Worm (Caenorhabditis elegans) whole organism, L4 larva: Measurements from ENCODE around the gene srh-239.

Experiments used
- D1046.2 ChIP-seq: fragments of 200-800 bp; sonication (Bioruptor generic); IDR thresholded peaks from 2 replicates; pipeline ENCODE4 v1.3.6; 2022; ENCODE audit warnings: missing genetic modification characterization, missing compliant biosample characterization
- F26F4.8 ChIP-seq: fragments of 200-800 bp; sonication (Bioruptor generic); conservative IDR thresholded peaks from 2 replicates; pipeline ENCODE4 v1.3.6; 2022; ENCODE audit warnings: missing genetic modification characterization, missing compliant biosample characterization
- F44E2.7 ChIP-seq: fragments of 200-800 bp; sonication (Bioruptor generic); IDR thresholded peaks from 2 replicates; pipeline ENCODE4 v2.1.2; 2022; ENCODE audit warnings: missing genetic modification characterization, missing compliant biosample characterization
- T20F7.1 ChIP-seq: fragments of 200-800 bp; sonication (Bioruptor generic); optimal IDR thresholded peaks from 2 replicates; lab custom pipeline; 2018; ENCODE audit warnings: mild to moderate bottlenecking, missing genetic modification characterization, missing compliant biosample characterization
- Y105C5A.15 ChIP-seq: fragments of 200-800 bp; sonication (Bioruptor generic); IDR thresholded peaks from 2 replicates; pipeline ENCODE4 v1.3.6; 2022; ENCODE audit warnings: missing genetic modification characterization, missing compliant biosample characterization
- Y48G9A.11 ChIP-seq: fragments of 200-800 bp; sonication (Bioruptor generic); IDR thresholded peaks from 2 replicates; pipeline ENCODE4 v1.3.6; 2022; ENCODE audit warnings: missing genetic modification reagents, missing genetic modification characterization, missing compliant biosample characterization
- Y5F2A.4 ChIP-seq: fragments of 200-800 bp; sonication (Bioruptor generic); optimal IDR thresholded peaks from 2 replicates; lab custom pipeline; 2018; ENCODE audit warnings: mild to moderate bottlenecking, missing genetic modification characterization, missing compliant biosample characterization
- Y75B8A.6 ChIP-seq: fragments of 200-800 bp; sonication (Bioruptor generic); IDR thresholded peaks from 2 replicates; pipeline ENCODE4 v1.3.6; 2022; ENCODE audit warnings: missing genetic modification reagents, missing genetic modification characterization, missing compliant biosample characterization
- ZK337.2 ChIP-seq: fragments of 200-800 bp; sonication (Bioruptor generic); IDR thresholded peaks from 2 replicates; pipeline ENCODE4 v1.3.6; 2022; ENCODE audit warnings: missing genetic modification reagents, missing genetic modification characterization, missing compliant biosample characterization
- aly-2 ChIP-seq: sonication (generic microtip); optimal IDR thresholded peaks from 2 replicates; lab custom pipeline; 2018; ENCODE audit warnings: missing biosample characterization, missing genetic modification characterization
- ama-1 ChIP-seq: fragments of 150-350 bp; optimal IDR thresholded peaks from 2 replicates; lab custom pipeline; 2014; ENCODE audit warnings: inconsistent platforms, mixed read lengths
- arid-1 ChIP-seq: fragments of 200-800 bp; sonication (Bioruptor generic); conservative IDR thresholded peaks from 2 replicates; pipeline ENCODE4 v1.3.6; 2022; ENCODE audit warnings: missing genetic modification reagents, missing genetic modification characterization, missing compliant biosample characterization
- ceh-32 ChIP-seq: sonication (generic microtip); optimal IDR thresholded peaks from 2 replicates; lab custom pipeline; 2016; ENCODE audit warnings: mild to moderate bottlenecking, missing genetic modification characterization, missing compliant biosample characterization; ENCODE audit not compliant: poor library complexity
- ceh-62 ChIP-seq: sonication (generic microtip); optimal IDR thresholded peaks from 2 replicates; lab custom pipeline; 2017; ENCODE audit warnings: missing biosample characterization, missing genetic modification characterization
- ces-1 ChIP-seq: fragments of 150-350 bp; sonication (generic microtip); optimal IDR thresholded peaks from 4 replicates; lab custom pipeline; 2014; ENCODE audit warnings: missing biosample characterization, missing genetic modification reagents, missing genetic modification characterization
- ctbp-1 ChIP-seq: fragments of 200-800 bp; sonication (Bioruptor generic); IDR thresholded peaks from 2 replicates; pipeline ENCODE4 v1.3.6; 2022; ENCODE audit warnings: missing genetic modification reagents, missing genetic modification characterization, missing compliant biosample characterization
- daf-16 ChIP-seq, 3 experiments: sonication (generic microtip); optimal IDR thresholded peaks; 2 replicates each; lab custom pipeline; 2016 to 2017; ENCODE audit warnings: missing genetic modification characterization in 3 of 3, missing genetic modification reagents in 3 of 3, mild to moderate bottlenecking in 2 of 3, missing compliant biosample characterization in 2 of 3, missing biosample characterization in 1 of 3, moderate library complexity in 1 of 3
- daf-19 ChIP-seq: fragments of 200-800 bp; sonication (Bioruptor generic); conservative IDR thresholded peaks from 2 replicates; pipeline ENCODE4 v1.3.6; 2022; ENCODE audit warnings: missing genetic modification characterization, missing compliant biosample characterization
- daf-8 ChIP-seq: fragments of 200-800 bp; sonication (Bioruptor generic); IDR thresholded peaks from 2 replicates; pipeline ENCODE4 v1.3.6; 2022; ENCODE audit warnings: missing genetic modification characterization, missing compliant biosample characterization
- dmd-8 ChIP-seq: fragments of 200-800 bp; sonication (Bioruptor generic); IDR thresholded peaks from 2 replicates; pipeline ENCODE4 v1.3.6; 2022; ENCODE audit warnings: missing genetic modification characterization, missing compliant biosample characterization
- duxl-1 ChIP-seq: sonication (generic microtip); optimal IDR thresholded peaks from 2 replicates; lab custom pipeline; 2016; ENCODE audit warnings: mild to moderate bottlenecking, missing genetic modification characterization, moderate library complexity, missing compliant biosample characterization; ENCODE audit not compliant: poor library complexity
- egl-43 ChIP-seq: fragments of 200-800 bp; sonication (Bioruptor generic); IDR thresholded peaks from 2 replicates; pipeline ENCODE4 v1.3.6; 2022; ENCODE audit warnings: missing genetic modification reagents, missing genetic modification characterization, missing compliant biosample characterization
- fkh-10 ChIP-seq: fragments of 150-350 bp; optimal IDR thresholded peaks from 2 replicates; lab custom pipeline; 2014; ENCODE audit warnings: missing biosample characterization, missing genetic modification reagents, missing genetic modification characterization
- gei-8 ChIP-seq: fragments of 200-800 bp; sonication (Bioruptor generic); optimal IDR thresholded peaks from 2 replicates; lab custom pipeline; 2018; ENCODE audit warnings: mild to moderate bottlenecking, missing genetic modification characterization, missing compliant biosample characterization
- hif-1 ChIP-seq, 2 experiments: sonication (generic microtip); optimal IDR thresholded peaks; 2 replicates each; lab custom pipeline; 2016 to 2017; ENCODE audit warnings: missing compliant biosample characterization in 2 of 2, missing genetic modification characterization in 2 of 2, missing genetic modification reagents in 2 of 2, missing genotype in 2 of 2, mild to moderate bottlenecking in 1 of 2
- lim-7 ChIP-seq: fragments of 200-800 bp; sonication (Bioruptor generic); IDR thresholded peaks from 2 replicates; pipeline ENCODE4 v1.3.6; 2022; ENCODE audit warnings: missing genetic modification characterization, missing compliant biosample characterization
- lin-29 ChIP-seq: fragments of 200-800 bp; sonication (Bioruptor generic); IDR thresholded peaks from 2 replicates; pipeline ENCODE4 v1.3.6; 2022; ENCODE audit warnings: missing genetic modification reagents, missing genetic modification characterization, missing compliant biosample characterization
- madf-5 ChIP-seq, 2 experiments: fragments of 200-800 bp; sonication (Bioruptor generic); IDR thresholded peaks; 2 replicates each; pipeline ENCODE4 v1.3.6; 2022; ENCODE audit warnings: missing compliant biosample characterization in 2 of 2, missing genetic modification characterization in 2 of 2
- madf-9 ChIP-seq: fragments of 200-800 bp; sonication (Bioruptor generic); conservative IDR thresholded peaks from 2 replicates; pipeline ENCODE4 v1.3.6; 2022; ENCODE audit warnings: missing genetic modification reagents, missing genetic modification characterization, missing compliant biosample characterization
- mdt-29 ChIP-seq: fragments of 200-800 bp; sonication (Bioruptor generic); IDR thresholded peaks from 2 replicates; pipeline ENCODE4 v1.3.6; 2022; ENCODE audit warnings: missing genetic modification reagents, missing genetic modification characterization, missing compliant biosample characterization
- mes-2 ChIP-seq: sonication (generic microtip); optimal IDR thresholded peaks from 2 replicates; lab custom pipeline; 2016; ENCODE audit warnings: missing genotype, mild to moderate bottlenecking, missing genetic modification characterization, missing compliant biosample characterization; ENCODE audit not compliant: poor library complexity, severe bottlenecking
- mxl-2 ChIP-seq: fragments of 200-800 bp; sonication (Bioruptor generic); conservative IDR thresholded peaks from 2 replicates; pipeline ENCODE4 v1.3.6; 2022; ENCODE audit warnings: missing genetic modification reagents, missing genetic modification characterization, missing compliant biosample characterization
- nhr-10 ChIP-seq: fragments of 150-350 bp; optimal IDR thresholded peaks from 2 replicates; lab custom pipeline; 2014; ENCODE audit warnings: missing biosample characterization, missing genetic modification characterization
- nhr-111 ChIP-seq: fragments of 200-800 bp; sonication (Bioruptor generic); optimal IDR thresholded peaks from 2 replicates; lab custom pipeline; 2018; ENCODE audit warnings: mild to moderate bottlenecking, missing genetic modification characterization, missing compliant biosample characterization
- nhr-237 ChIP-seq: sonication (generic microtip); optimal IDR thresholded peaks from 2 replicates; lab custom pipeline; 2017; ENCODE audit warnings: missing biosample characterization, missing genetic modification characterization
- nhr-42 ChIP-seq: fragments of 200-800 bp; sonication (Bioruptor generic); IDR thresholded peaks from 2 replicates; pipeline ENCODE4 v1.3.6; 2022; ENCODE audit warnings: missing genetic modification characterization, missing compliant biosample characterization
- nhr-48 ChIP-seq: sonication (generic microtip); optimal IDR thresholded peaks from 2 replicates; lab custom pipeline; 2016; ENCODE audit warnings: mild to moderate bottlenecking, missing genetic modification characterization, missing compliant biosample characterization
- nhr-77 ChIP-seq: fragments of 150-350 bp; optimal IDR thresholded peaks from 2 replicates; lab custom pipeline; 2014; ENCODE audit warnings: missing biosample characterization, missing genetic modification characterization
- pha-4 ChIP-seq, 2 experiments: fragments of 150-350 bp in 1 of 2; fragments of 200-800 bp in 1 of 2; sonication (Bioruptor generic) in 1 of 2; IDR thresholded peaks in 1 of 2; optimal IDR thresholded peaks in 1 of 2; 2 replicates each; pipeline versions ENCODE4 v1.3.6 to Lab custom; 2014 to 2022; ENCODE audit warnings: missing genetic modification characterization in 2 of 2, missing genetic modification reagents in 2 of 2, missing biosample characterization in 1 of 2, missing compliant biosample characterization in 1 of 2
- php-3 ChIP-seq: fragments of 200-800 bp; sonication (Bioruptor generic); IDR thresholded peaks from 2 replicates; pipeline ENCODE4 v1.3.6; 2022; ENCODE audit warnings: missing genetic modification reagents, missing genetic modification characterization, missing compliant biosample characterization
- snpc-1.2 ChIP-seq: fragments of 200-800 bp; sonication (Bioruptor generic); IDR thresholded peaks from 2 replicates; pipeline ENCODE4 v1.3.6; 2022; ENCODE audit warnings: missing genetic modification reagents, missing genetic modification characterization, missing compliant biosample characterization
- spr-3 ChIP-seq: fragments of 200-800 bp; sonication (Bioruptor generic); optimal IDR thresholded peaks from 2 replicates; lab custom pipeline; 2018; ENCODE audit warnings: mild to moderate bottlenecking, missing genetic modification characterization, missing compliant biosample characterization
- tra-1 ChIP-seq: fragments of 200-800 bp; sonication (Bioruptor generic); IDR thresholded peaks from 2 replicates; pipeline ENCODE4 v1.3.6; 2022; ENCODE audit warnings: missing genetic modification reagents, missing genetic modification characterization, missing compliant biosample characterization
- unc-39 ChIP-seq: sonication (generic microtip); optimal IDR thresholded peaks from 2 replicates; lab custom pipeline; 2017; ENCODE audit warnings: missing biosample characterization, missing genetic modification characterization
- unc-62 ChIP-seq, 3 experiments: fragments of 150-350 bp in 1 of 3; sonication (generic microtip); optimal IDR thresholded peaks in 2 of 3; peaks in 1 of 3; 1 replicate in 1 of 3; 2 replicates in 2 of 3; lab custom pipeline; 2014 to 2017; ENCODE audit warnings: missing biosample characterization in 3 of 3, missing genetic modification characterization in 3 of 3, missing genetic modification reagents in 3 of 3, missing genotype in 1 of 3
- vab-7 ChIP-seq: fragments of 200-800 bp; sonication (Bioruptor generic); IDR thresholded peaks from 2 replicates; pipeline ENCODE4 v1.3.6; 2022; ENCODE audit warnings: missing genetic modification reagents, missing genetic modification characterization, missing compliant biosample characterization
- zfp-2 ChIP-seq: sonication (generic microtip); optimal IDR thresholded peaks from 2 replicates; lab custom pipeline; 2016; ENCODE audit warnings: mild to moderate bottlenecking, missing genetic modification characterization, missing compliant biosample characterization
- ztf-7 ChIP-seq: fragments of 150-350 bp; optimal IDR thresholded peaks from 2 replicates; lab custom pipeline; 2014; ENCODE audit warnings: missing biosample characterization, missing genetic modification characterization

srh-239 gene

ce11 chrV:15454322-15454721 lies 8.8 kb downstream of the srh-239 start:
- no peak for TF ChIP-seq nhr-237 (tag; lab: Kevin White, UChicago)
- peak; percentile 26; the same call in 1 of the 2 replicates for TF ChIP-seq mdt-29 (GFP tag; lab: Robert Waterston, UW)
- TF ChIP-seq daf-8: no peak
- peak in 1 of 2 experiments; percentile 65; a peak in 1 of 4 replicates for TF ChIP-seq madf-5 (GFP tag; IDR thresholded peaks at IDR 0.05; lab: Robert Waterston, UW)
- TF ChIP-seq gei-8: no peak
- peak; percentile 48; the same call in 1 of the 2 replicates for TF ChIP-seq F44E2.7 (GFP tag; lab: Robert Waterston, UW)
- TF ChIP-seq ctbp-1 (GFP tag; lab: Robert Waterston, UW): no peak
- TF ChIP-seq madf-9 (GFP tag; lab: Robert Waterston, UW): no peak
- peak; percentile 77 for TF ChIP-seq lim-7
- peak; percentile 69; the same call in 1 of the 2 replicates for TF ChIP-seq daf-19 (GFP tag; lab: Robert Waterston, UW)
- TF ChIP-seq pha-4 (GFP tag; IDR thresholded peaks at IDR 0.05; lab: Robert Waterston, UW): no peak
- no peak for TF ChIP-seq pha-4 (tag; optimal IDR thresholded peaks at IDR 0.05; lab: Kevin White, UChicago)
- TF ChIP-seq nhr-42 (GFP tag; lab: Robert Waterston, UW): 0 out of 2 replicates have a peak, but pooled peaks have one; percentile 26
- TF ChIP-seq ztf-7 (tag; lab: Kevin White, UChicago): no peak
- TF ChIP-seq nhr-10 (tag; lab: Kevin White, UChicago): no peak
- TF ChIP-seq ZK337.2 (GFP tag; lab: Robert Waterston, UW): no peak
- no peak for TF ChIP-seq fkh-10
- no peak for TF ChIP-seq nhr-77 (tag; lab: Kevin White, UChicago)
- TF ChIP-seq ceh-32 (tag; lab: Kevin White, UChicago): no peak
- TF ChIP-seq Y75B8A.6 (GFP tag; lab: Robert Waterston, UW): peak; percentile 57; the same call in 1 of the 2 replicates
- TF ChIP-seq arid-1 (GFP tag; lab: Robert Waterston, UW): peak; percentile 75; the same call in 1 of the 2 replicates
- peak; percentile 89; the same call in 1 of the 2 replicates for TF ChIP-seq egl-43 (GFP tag; lab: Robert Waterston, UW)
- TF ChIP-seq vab-7: 0 out of 2 replicates have a peak, but pooled peaks have one; percentile 49
- no peak for TF ChIP-seq lin-29 (GFP tag; lab: Robert Waterston, UW)
- TF ChIP-seq daf-16 (GFP tag; optimal IDR thresholded peaks at IDR 0.05; lab: Kevin White, UChicago): peak in 1 of 2 experiments; percentile 37
- TF ChIP-seq daf-16 (tag; optimal IDR thresholded peaks at IDR 0.05; lab: Kevin White, UChicago): no peak
- no peak for TF ChIP-seq nhr-48 (tag; lab: Kevin White, UChicago)
- TF ChIP-seq dmd-8 (GFP tag; lab: Robert Waterston, UW): peak; percentile 87
- no peak for TF ChIP-seq ama-1 (lab: Kevin White, UChicago)
- no peak for TF ChIP-seq unc-62 (GFP tag; optimal IDR thresholded peaks at IDR 0.05 in 1 of 2; lab: Kevin White, UChicago)
- TF ChIP-seq unc-62 (tag; optimal IDR thresholded peaks at IDR 0.05; lab: Kevin White, UChicago): no peak
- TF ChIP-seq F26F4.8: 0 out of 2 replicates have a peak, but pooled peaks have one; percentile 66
- TF ChIP-seq Y105C5A.15: peak; percentile 82; the same call in 1 of the 2 replicates
- no peak for TF ChIP-seq duxl-1 (tag; lab: Kevin White, UChicago)
- no peak for TF ChIP-seq zfp-2 (tag; lab: Kevin White, UChicago)
- peak; percentile 53; the same call in 1 of the 2 replicates for TF ChIP-seq D1046.2
- peak; percentile 39 for TF ChIP-seq nhr-111 (GFP tag; lab: Kevin White, UChicago)
- TF ChIP-seq Y48G9A.11: 0 out of 2 replicates have a peak, but pooled peaks have one; percentile 34
- no peak for TF ChIP-seq mxl-2 (GFP tag; lab: Robert Waterston, UW)
- TF ChIP-seq hif-1 (tag; optimal IDR thresholded peaks at IDR 0.05; lab: Kevin White, UChicago): no peak
- TF ChIP-seq php-3 (GFP tag; lab: Robert Waterston, UW): 0 out of 2 replicates have a peak, but pooled peaks have one; percentile 41
- no peak for TF ChIP-seq Y5F2A.4
- no peak for TF ChIP-seq ceh-62 (tag; lab: Kevin White, UChicago)
- TF ChIP-seq T20F7.1 (GFP tag; lab: Kevin White, UChicago): no peak
- TF ChIP-seq tra-1 (GFP tag; lab: Robert Waterston, UW): no peak
- TF ChIP-seq mes-2: peak; percentile 45
- no peak for TF ChIP-seq unc-39 (tag; lab: Kevin White, UChicago)
- no peak for TF ChIP-seq ces-1
- TF ChIP-seq snpc-1.2 (GFP tag; lab: Robert Waterston, UW): peak; percentile 73
- no peak for TF ChIP-seq spr-3 (GFP tag; lab: Kevin White, UChicago)
- no peak for TF ChIP-seq aly-2 (tag; lab: Kevin White, UChicago)
